Fruit fly (Drosophila melanogaster) whole organism, embryonic: ENCODE measurements around the gene Cyp4g15.

Source experiments
- Ada2b ChIP-seq: fragments of 200-800 bp; sonication (Bioruptor generic); IDR thresholded peaks from 2 replicates; pipeline ENCODE4 v1.3.6; 2022; ENCODE audit warnings: missing biosample characterization, missing genetic modification characterization
- Asciz ChIP-seq: fragments of 200-800 bp; sonication (Bioruptor generic); optimal IDR thresholded peaks from 2 replicates; lab custom pipeline; 2017; ENCODE audit warnings: missing biosample characterization, mild to moderate bottlenecking, missing genetic modification characterization, missing genetic modification reagents
- Atf6 ChIP-seq: fragments of 200-800 bp; sonication (Bioruptor generic); IDR thresholded peaks from 2 replicates; pipeline ENCODE4 v1.3.6; 2022; ENCODE audit warnings: missing biosample characterization, missing genetic modification characterization
- Bdp1 ChIP-seq: fragments of 200-800 bp; sonication (Bioruptor generic); optimal IDR thresholded peaks from 3 replicates; lab custom pipeline; 2016; ENCODE audit warnings: missing biosample characterization, missing genetic modification characterization
- CG1024 ChIP-seq: fragments of 200-800 bp; sonication (Bioruptor generic); IDR thresholded peaks from 2 replicates; pipeline ENCODE4 v1.3.6; 2022; ENCODE audit warnings: missing biosample characterization, missing genetic modification characterization
- CG10431 ChIP-seq: fragments of 200-800 bp; sonication (Bioruptor generic); optimal IDR thresholded peaks from 3 replicates; lab custom pipeline; 2018; ENCODE audit warnings: missing biosample characterization, mild to moderate bottlenecking, missing genetic modification characterization
- CG11093 ChIP-seq: fragments of 200-800 bp; sonication (Bioruptor generic); IDR thresholded peaks from 3 replicates; pipeline ENCODE4 v1.3.6; 2022; ENCODE audit warnings: missing biosample characterization, missing genetic modification characterization
- CG15269 ChIP-seq: fragments of 200-800 bp; sonication (Bioruptor generic); optimal IDR thresholded peaks from 2 replicates; lab custom pipeline; 2018; ENCODE audit warnings: missing biosample characterization, mild to moderate bottlenecking, missing genetic modification characterization, moderate library complexity
- CG15696 ChIP-seq: fragments of 200-800 bp; sonication (Bioruptor generic); optimal IDR thresholded peaks from 2 replicates; lab custom pipeline; 2019; ENCODE audit warnings: missing biosample characterization, mild to moderate bottlenecking, missing genetic modification characterization, moderate library complexity
- CG17802 ChIP-seq: fragments of 200-800 bp; sonication (Bioruptor generic); optimal IDR thresholded peaks from 2 replicates; lab custom pipeline; 2018; ENCODE audit warnings: missing biosample characterization, mild to moderate bottlenecking, missing genetic modification characterization, moderate library complexity
- CG18619 ChIP-seq: fragments of 200-800 bp; sonication (Bioruptor generic); optimal IDR thresholded peaks from 3 replicates; lab custom pipeline; 2017; ENCODE audit warnings: missing biosample characterization, mild to moderate bottlenecking, missing genetic modification characterization
- CG2678 ChIP-seq: fragments of 200-800 bp; sonication (Bioruptor generic); optimal IDR thresholded peaks from 3 replicates; lab custom pipeline; 2019; ENCODE audit warnings: missing biosample characterization, mild to moderate bottlenecking, missing genetic modification characterization, moderate library complexity
- CG2712 ChIP-seq: fragments of 200-800 bp; optimal IDR thresholded peaks from 3 replicates; lab custom pipeline; 2019; ENCODE audit warnings: missing biosample characterization, mild to moderate bottlenecking, missing genetic modification characterization, moderate library complexity
- CG3163 ChIP-seq: fragments of 200-800 bp; sonication (Bioruptor generic); optimal IDR thresholded peaks from 3 replicates; lab custom pipeline; 2016; ENCODE audit warnings: missing biosample characterization, missing genetic modification characterization
- CG6175 ChIP-seq: fragments of 200-800 bp; sonication (Bioruptor generic); IDR thresholded peaks from 3 replicates; pipeline ENCODE4 v1.3.6; 2022; ENCODE audit warnings: missing biosample characterization, missing genetic modification characterization
- CG8359 ChIP-seq: fragments of 200-800 bp; sonication (Bioruptor generic); optimal IDR thresholded peaks from 2 replicates; lab custom pipeline; 2017; ENCODE audit warnings: missing biosample characterization, mild to moderate bottlenecking, missing genetic modification characterization, borderline replicate concordance
- E2f2 ChIP-seq: fragments of 200-800 bp; sonication (Bioruptor generic); IDR thresholded peaks from 2 replicates; pipeline ENCODE4 v1.3.6; 2022; ENCODE audit warnings: missing biosample characterization, missing genetic modification characterization
- Eip74EF ChIP-seq, 2 experiments: fragments of 200-800 bp in 1 of 2; fragments of >200 bp in 1 of 2; sonication (Bioruptor generic) in 1 of 2; optimal IDR thresholded peaks; 2 replicates each; lab custom pipeline; 2017 to 2019; ENCODE audit warnings: missing biosample characterization in 2 of 2, missing genetic modification characterization in 2 of 2, mild to moderate bottlenecking in 1 of 2, moderate library complexity in 1 of 2
- Hmr ChIP-seq: fragments of 200-800 bp; sonication (Bioruptor generic); optimal IDR thresholded peaks from 3 replicates; lab custom pipeline; 2017; ENCODE audit warnings: mild to moderate bottlenecking, missing biosample characterization, missing genetic modification reagents, missing genetic modification characterization
- Lhr ChIP-seq: fragments of 200-800 bp; sonication (Bioruptor generic); optimal IDR thresholded peaks from 3 replicates; lab custom pipeline; 2017; ENCODE audit warnings: mild to moderate bottlenecking, missing biosample characterization, missing genetic modification reagents, missing genetic modification characterization
- Neu2 ChIP-seq: fragments of 200-800 bp; sonication (Bioruptor generic); optimal IDR thresholded peaks from 3 replicates; lab custom pipeline; 2016; ENCODE audit warnings: missing biosample characterization, missing genetic modification characterization, borderline replicate concordance
- Oaz ChIP-seq: fragments of 200-800 bp; sonication (Bioruptor generic); IDR thresholded peaks from 2 replicates; pipeline ENCODE4 v1.3.6; 2022; ENCODE audit warnings: missing biosample characterization, missing genetic modification characterization
- Sox100B ChIP-seq: fragments of 200-800 bp; sonication (Bioruptor generic); optimal IDR thresholded peaks from 3 replicates; lab custom pipeline; 2018; ENCODE audit warnings: missing biosample characterization, mild to moderate bottlenecking, missing genetic modification characterization
- TFAM ChIP-seq: fragments of 200-800 bp; sonication (Bioruptor generic); optimal IDR thresholded peaks from 2 replicates; lab custom pipeline; 2017; ENCODE audit warnings: missing biosample characterization, missing genetic modification characterization, inconsistent platforms
- Taf1 ChIP-seq: fragments of 200-800 bp; sonication (Bioruptor generic); IDR thresholded peaks from 2 replicates; pipeline ENCODE4 v1.3.6; 2022; ENCODE audit warnings: missing biosample characterization, missing genetic modification characterization
- abd-A ChIP-seq: fragments of 200-800 bp; sonication (Bioruptor generic); optimal IDR thresholded peaks from 3 replicates; lab custom pipeline; 2019; ENCODE audit warnings: missing biosample characterization, mild to moderate bottlenecking, missing genetic modification characterization, moderate library complexity
- ap ChIP-seq: fragments of 200-800 bp; sonication (Bioruptor generic); IDR thresholded peaks from 2 replicates; pipeline ENCODE4 v1.3.6; 2022; ENCODE audit warnings: missing biosample characterization, missing genetic modification characterization
- ato ChIP-seq: fragments of 200-800 bp; sonication (Bioruptor generic); IDR thresholded peaks from 2 replicates; pipeline ENCODE4 v1.3.6; 2022; ENCODE audit warnings: missing biosample characterization, missing genetic modification characterization; ENCODE audit not compliant: partially characterized antibody
- bowl ChIP-seq: fragments of 200-800 bp; sonication (Bioruptor generic); IDR thresholded peaks from 2 replicates; pipeline ENCODE4 v1.3.6; 2022; ENCODE audit warnings: missing biosample characterization, missing genetic modification characterization
- crc ChIP-seq: fragments of 200-800 bp; sonication (Bioruptor generic); optimal IDR thresholded peaks from 2 replicates; lab custom pipeline; 2016; ENCODE audit warnings: missing biosample characterization, missing genetic modification characterization
- dmrt11E ChIP-seq: fragments of 200-800 bp; sonication (Bioruptor generic); optimal IDR thresholded peaks from 3 replicates; lab custom pipeline; 2018; ENCODE audit warnings: missing biosample characterization, mild to moderate bottlenecking, missing genetic modification characterization, moderate library complexity
- fu2 ChIP-seq: fragments of 200-800 bp; sonication (Bioruptor generic); optimal IDR thresholded peaks from 2 replicates; lab custom pipeline; 2016; ENCODE audit warnings: missing biosample characterization, missing genetic modification characterization
- gcm ChIP-seq: fragments of 200-800 bp; sonication (Bioruptor generic); optimal IDR thresholded peaks from 2 replicates; lab custom pipeline; 2019; ENCODE audit warnings: missing biosample characterization, mild to moderate bottlenecking, missing genetic modification characterization, moderate library complexity
- grau ChIP-seq: fragments of 200-800 bp; optimal IDR thresholded peaks from 3 replicates; lab custom pipeline; 2019; ENCODE audit warnings: missing biosample characterization, mild to moderate bottlenecking, missing genetic modification characterization, moderate library complexity
- grn ChIP-seq: fragments of 200-800 bp; sonication (Bioruptor generic); optimal IDR thresholded peaks from 3 replicates; lab custom pipeline; 2017; ENCODE audit warnings: missing biosample characterization, missing genetic modification characterization
- gsb-n ChIP-seq: fragments of 200-800 bp; sonication (Bioruptor generic); optimal IDR thresholded peaks from 3 replicates; lab custom pipeline; 2018; ENCODE audit warnings: missing biosample characterization, mild to moderate bottlenecking, missing genetic modification characterization
- lov ChIP-seq, 2 experiments: fragments of 200-800 bp in 1 of 2; fragments of >200 bp in 1 of 2; sonication (Bioruptor generic) in 1 of 2; IDR thresholded peaks in 1 of 2; optimal IDR thresholded peaks in 1 of 2; 2 replicates in 1 of 2; 3 replicates in 1 of 2; pipeline versions ENCODE4 v1.3.6 to Lab custom; 2017 to 2022; ENCODE audit warnings: missing biosample characterization in 1 of 2, missing genetic modification characterization in 1 of 2
- nerfin-1 ChIP-seq: fragments of 200-800 bp; sonication (Bioruptor generic); optimal IDR thresholded peaks from 3 replicates; lab custom pipeline; 2019; ENCODE audit warnings: missing biosample characterization, mild to moderate bottlenecking, missing genetic modification characterization, moderate library complexity
- otp ChIP-seq: fragments of 200-800 bp; sonication (Bioruptor generic); IDR thresholded peaks from 3 replicates; pipeline ENCODE4, ENCODE4 v1.3.6; 2022; ENCODE audit warnings: missing biosample characterization, missing genetic modification characterization
- pfk ChIP-seq: fragments of 200-800 bp; sonication (Bioruptor generic); optimal IDR thresholded peaks from 2 replicates; lab custom pipeline; 2018; ENCODE audit warnings: missing biosample characterization, mild to moderate bottlenecking, missing genetic modification characterization, moderate library complexity
- pho ChIP-seq: fragments of 200-800 bp; sonication (Bioruptor generic); optimal IDR thresholded peaks from 2 replicates; lab custom pipeline; 2016; ENCODE audit warnings: missing biosample characterization, missing genetic modification characterization
- pnt ChIP-seq: fragments of 200-800 bp; sonication (Bioruptor generic); optimal IDR thresholded peaks from 3 replicates; lab custom pipeline; 2016; ENCODE audit warnings: missing biosample characterization, missing genetic modification characterization
- pros ChIP-seq: fragments of 200-800 bp; sonication (Bioruptor generic); optimal IDR thresholded peaks from 3 replicates; lab custom pipeline; 2019; ENCODE audit warnings: missing biosample characterization, mild to moderate bottlenecking, missing genetic modification characterization, moderate library complexity
- sd ChIP-seq: fragments of 200-800 bp; sonication (Bioruptor generic); optimal IDR thresholded peaks from 3 replicates; lab custom pipeline; 2018; ENCODE audit warnings: missing biosample characterization, mild to moderate bottlenecking, missing genetic modification characterization, moderate library complexity
- sens ChIP-seq: fragments of 200-800 bp; sonication (Bioruptor generic); peaks from one replicate; lab custom pipeline; 2016; ENCODE audit warnings: missing biosample characterization, missing genetic modification characterization
- stwl ChIP-seq: fragments of 200-800 bp; sonication (Bioruptor generic); optimal IDR thresholded peaks from 3 replicates; lab custom pipeline; 2018; ENCODE audit warnings: missing biosample characterization, mild to moderate bottlenecking, missing genetic modification characterization, moderate library complexity
- vnd ChIP-seq: fragments of 200-800 bp; sonication (Bioruptor generic); IDR thresholded peaks from 3 replicates; pipeline ENCODE4 v1.3.6; 2022; ENCODE audit warnings: missing biosample characterization, missing genetic modification characterization; ENCODE audit not compliant: partially characterized antibody
- zfh1 ChIP-seq: fragments of 200-800 bp; sonication (Bioruptor generic); IDR thresholded peaks from 3 replicates; pipeline ENCODE4 v1.3.6; 2022; ENCODE audit warnings: missing biosample characterization, missing genetic modification characterization
- zfh2 ChIP-seq: fragments of 200-800 bp; sonication (Bioruptor generic); optimal IDR thresholded peaks from 2 replicates; lab custom pipeline; 2016; ENCODE audit warnings: missing biosample characterization, missing genetic modification characterization

Cyp4g15 gene

DNA sequence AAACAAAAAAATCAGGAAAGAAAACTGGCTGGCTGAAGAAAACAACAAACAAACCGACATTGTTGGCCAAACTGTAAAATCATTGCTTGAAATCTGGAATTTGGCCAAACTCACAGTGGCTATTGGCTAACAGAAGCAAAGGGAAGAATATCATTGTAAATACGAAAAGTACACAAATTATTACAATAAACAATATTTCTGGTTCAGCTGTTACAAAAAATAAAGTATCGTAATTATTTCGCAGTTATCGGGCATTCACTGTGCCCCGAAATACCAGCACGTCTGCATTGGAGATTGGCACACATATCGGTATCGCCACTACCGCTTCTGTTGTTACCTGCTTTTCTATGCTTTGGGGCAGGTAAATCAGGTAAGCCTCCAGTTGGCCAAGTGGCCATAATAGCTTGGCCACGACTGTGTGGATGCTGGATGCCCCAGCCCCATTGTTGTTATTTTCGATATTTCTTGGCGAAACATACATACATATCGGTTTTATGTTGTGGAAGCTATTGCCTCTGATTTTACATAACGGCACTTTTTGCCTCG is 25.8 kb upstream of the Cyp4g15 start (continued):
- TF ChIP-seq grn (no peak), CG10431 (GFP tag; lab: Kevin White, UChicago) (no peak), zfh1 (GFP tag; lab: Robert Waterston, UW) (0 out of 3 replicates have a peak, but pooled peaks have one; percentile 43), Oaz (GFP tag; lab: Robert Waterston, UW) (0 out of 2 replicates have a peak, but pooled peaks have one; percentile 42), Lhr (GFP tag; lab: Kevin White, UChicago) (no peak), sd (tag; lab: Kevin White, UChicago) (peak; percentile 83), Bdp1 (no peak), Asciz (no peak), bowl (GFP tag; lab: Robert Waterston, UW) (no peak), fu2 (peak; percentile 19), CG11093 (GFP tag; lab: Robert Waterston, UW) (no peak), CG18619 (peak; percentile 45), CG2678 (tag; lab: Kevin White, UChicago) (peak; percentile 58), E2f2 (peak; percentile 24; the same call in 1 of the 2 replicates), pnt (no peak), CG6175 (GFP tag; lab: Robert Waterston, UW) (0 out of 3 replicates have a peak, but pooled peaks have one; percentile 37), CG3163 (GFP tag; lab: Kevin White, UChicago) (peak; percentile 1), Ada2b (GFP tag; lab: Robert Waterston, UW) (peak; percentile 64), sens (GFP tag; lab: Kevin White, UChicago) (peak; percentile 85), ato (no peak), stwl (no peak), abd-A (tag; lab: Kevin White, UChicago) (no peak), gcm (no peak), pho (peak; percentile 56), dmrt11E (tag; lab: Kevin White, UChicago) (no peak), crc (GFP tag; lab: Kevin White, UChicago) (no peak), CG2712 (tag; lab: Kevin White, UChicago) (peak; percentile 43), Hmr (GFP tag; lab: Kevin White, UChicago) (peak; percentile 44), lov (optimal IDR thresholded peaks at IDR 0.05; lab: Kevin White, UChicago) (no peak), lov (GFP tag; IDR thresholded peaks at IDR 0.05; lab: Robert Waterston, UW) (0 out of 3 replicates have a peak, but pooled peaks have one; percentile 18), Neu2 (GFP tag; lab: Kevin White, UChicago) (no peak), Taf1 (peak; percentile 47), CG17802 (tag; lab: Kevin White, UChicago) (no peak), ap (GFP tag; lab: Robert Waterston, UW) (peak; percentile 37; the same call in 1 of the 2 replicates), Sox100B (no peak), gsb-n (tag; lab: Kevin White, UChicago) (no peak), CG8359 (GFP tag; lab: Kevin White, UChicago) (no peak), pfk (GFP tag; lab: Kevin White, UChicago) (no peak), otp (GFP tag; lab: Robert Waterston, UW) (no peak), nerfin-1 (tag; lab: Kevin White, UChicago) (no peak), zfh2 (GFP tag; lab: Kevin White, UChicago) (peak; percentile 25), vnd (GFP tag; lab: Robert Waterston, UW) (no peak), CG15696 (tag; lab: Kevin White, UChicago) (no peak), Atf6 (GFP tag; lab: Robert Waterston, UW) (peak; percentile 67), grau (peak; percentile 82), CG1024 (GFP tag; lab: Robert Waterston, UW) (no peak), Eip74EF (GFP tag; optimal IDR thresholded peaks at IDR 0.05; lab: Kevin White, UChicago) (peak in 1 of 2 experiments; percentile 42), pros (no peak), CG15269 (peak; percentile 64), TFAM (GFP tag; lab: Kevin White, UChicago) (no peak)
